Worm (Caenorhabditis elegans) whole organism, L4 larva: Measurements from ENCODE around the gene lgc-40.

ENCODE experiments used
- D1046.2 ChIP-seq: fragments of 200-800 bp; sonication (Bioruptor generic); IDR thresholded peaks from 2 replicates; pipeline ENCODE4 v1.3.6; 2022; ENCODE audit warnings: missing genetic modification characterization, missing compliant biosample characterization
- F10B5.3 ChIP-seq: sonication (generic microtip); optimal IDR thresholded peaks from 2 replicates; lab custom pipeline; 2016; ENCODE audit warnings: mild to moderate bottlenecking, missing genetic modification characterization, missing compliant biosample characterization
- F26F4.8 ChIP-seq: fragments of 200-800 bp; sonication (Bioruptor generic); conservative IDR thresholded peaks from 2 replicates; pipeline ENCODE4 v1.3.6; 2022; ENCODE audit warnings: missing genetic modification characterization, missing compliant biosample characterization
- ZK337.2 ChIP-seq: fragments of 200-800 bp; sonication (Bioruptor generic); IDR thresholded peaks from 2 replicates; pipeline ENCODE4 v1.3.6; 2022; ENCODE audit warnings: missing genetic modification reagents, missing genetic modification characterization, missing compliant biosample characterization
- aha-1 ChIP-seq: fragments of 150-350 bp; peaks from one replicate; lab custom pipeline; 2014; ENCODE audit warnings: missing biosample characterization, missing genetic modification characterization
- aly-2 ChIP-seq: sonication (generic microtip); optimal IDR thresholded peaks from 2 replicates; lab custom pipeline; 2018; ENCODE audit warnings: missing biosample characterization, missing genetic modification characterization
- ceh-62 ChIP-seq: sonication (generic microtip); optimal IDR thresholded peaks from 2 replicates; lab custom pipeline; 2017; ENCODE audit warnings: missing biosample characterization, missing genetic modification characterization
- ces-1 ChIP-seq: fragments of 150-350 bp; sonication (generic microtip); optimal IDR thresholded peaks from 4 replicates; lab custom pipeline; 2014; ENCODE audit warnings: missing biosample characterization, missing genetic modification reagents, missing genetic modification characterization
- daf-12 ChIP-seq: fragments of 150-350 bp; optimal IDR thresholded peaks from 2 replicates; lab custom pipeline; 2014; ENCODE audit warnings: missing biosample characterization, missing genetic modification reagents, missing genetic modification characterization
- daf-16 ChIP-seq, 3 experiments: sonication (generic microtip); optimal IDR thresholded peaks; 2 replicates each; lab custom pipeline; 2016 to 2017; ENCODE audit warnings: missing genetic modification characterization in 3 of 3, missing genetic modification reagents in 3 of 3, mild to moderate bottlenecking in 2 of 3, missing compliant biosample characterization in 2 of 3, missing biosample characterization in 1 of 3, moderate library complexity in 1 of 3
- daf-8 ChIP-seq: fragments of 200-800 bp; sonication (Bioruptor generic); IDR thresholded peaks from 2 replicates; pipeline ENCODE4 v1.3.6; 2022; ENCODE audit warnings: missing genetic modification characterization, missing compliant biosample characterization
- dmd-9 ChIP-seq: fragments of 200-800 bp; sonication (Bioruptor generic); IDR thresholded peaks from 2 replicates; pipeline ENCODE4 v1.3.6; 2022; ENCODE audit warnings: missing genetic modification reagents, missing genetic modification characterization, missing compliant biosample characterization
- duxl-1 ChIP-seq: sonication (generic microtip); optimal IDR thresholded peaks from 2 replicates; lab custom pipeline; 2016; ENCODE audit warnings: mild to moderate bottlenecking, missing genetic modification characterization, moderate library complexity, missing compliant biosample characterization; ENCODE audit not compliant: poor library complexity
- dve-1 ChIP-seq: sonication (generic microtip); optimal IDR thresholded peaks from 2 replicates; lab custom pipeline; 2017; ENCODE audit warnings: antibody characterized with exemption, mild to moderate bottlenecking, missing genetic modification characterization, missing compliant biosample characterization; ENCODE audit not compliant: insufficient read depth
- gei-8 ChIP-seq: fragments of 200-800 bp; sonication (Bioruptor generic); optimal IDR thresholded peaks from 2 replicates; lab custom pipeline; 2018; ENCODE audit warnings: mild to moderate bottlenecking, missing genetic modification characterization, missing compliant biosample characterization
- hlh-11 ChIP-seq: fragments of 200-800 bp; sonication (Bioruptor generic); optimal IDR thresholded peaks from 2 replicates; lab custom pipeline; 2018; ENCODE audit warnings: mild to moderate bottlenecking, missing genetic modification characterization, missing compliant biosample characterization
- hmg-1.1 ChIP-seq: fragments of 200-800 bp; sonication (Bioruptor generic); IDR thresholded peaks from 2 replicates; pipeline ENCODE4 v1.3.6; 2022; ENCODE audit warnings: missing genetic modification reagents, missing genetic modification characterization, missing compliant biosample characterization
- lim-7 ChIP-seq: fragments of 200-800 bp; sonication (Bioruptor generic); IDR thresholded peaks from 2 replicates; pipeline ENCODE4 v1.3.6; 2022; ENCODE audit warnings: missing genetic modification characterization, missing compliant biosample characterization
- lin-15B ChIP-seq: fragments of 150-350 bp; sonication (generic microtip); optimal IDR thresholded peaks from 3 replicates; lab custom pipeline; 2014; ENCODE audit warnings: missing biosample characterization, missing genetic modification characterization
- lsy-2 ChIP-seq, 2 experiments: fragments of 150-350 bp in 1 of 2; sonication (generic microtip) in 1 of 2; optimal IDR thresholded peaks; 2 replicates each; lab custom pipeline; 2014 to 2017; ENCODE audit warnings: missing biosample characterization in 2 of 2, missing genetic modification characterization in 2 of 2
- mep-1 ChIP-seq: fragments of 150-350 bp; sonication (generic microtip); optimal IDR thresholded peaks from 3 replicates; lab custom pipeline; 2014; ENCODE audit warnings: missing biosample characterization, missing genetic modification characterization
- mes-2 ChIP-seq: sonication (generic microtip); optimal IDR thresholded peaks from 2 replicates; lab custom pipeline; 2016; ENCODE audit warnings: missing genotype, mild to moderate bottlenecking, missing genetic modification characterization, missing compliant biosample characterization; ENCODE audit not compliant: poor library complexity, severe bottlenecking
- mxl-3 ChIP-seq: fragments of 200-800 bp; sonication (Bioruptor generic); optimal IDR thresholded peaks from 2 replicates; lab custom pipeline; 2018; ENCODE audit warnings: mild to moderate bottlenecking, missing genetic modification characterization, missing compliant biosample characterization
- nhr-25 ChIP-seq: sonication (generic microtip); optimal IDR thresholded peaks from 2 replicates; lab custom pipeline; 2017; ENCODE audit warnings: missing genetic modification characterization, mild to moderate bottlenecking, missing compliant biosample characterization, antibody characterized with exemption, moderate library complexity, borderline replicate concordance; ENCODE audit not compliant: insufficient read depth
- nhr-28 ChIP-seq: fragments of 150-350 bp; optimal IDR thresholded peaks from 2 replicates; lab custom pipeline; 2014; ENCODE audit warnings: missing biosample characterization, missing genetic modification characterization
- nhr-48 ChIP-seq: sonication (generic microtip); optimal IDR thresholded peaks from 2 replicates; lab custom pipeline; 2016; ENCODE audit warnings: mild to moderate bottlenecking, missing genetic modification characterization, missing compliant biosample characterization
- nhr-6 ChIP-seq: fragments of 150-350 bp; optimal IDR thresholded peaks from 2 replicates; lab custom pipeline; 2014; ENCODE audit warnings: missing biosample characterization, missing genetic modification characterization
- pha-4 ChIP-seq, 2 experiments: fragments of 150-350 bp in 1 of 2; fragments of 200-800 bp in 1 of 2; sonication (Bioruptor generic) in 1 of 2; IDR thresholded peaks in 1 of 2; optimal IDR thresholded peaks in 1 of 2; 2 replicates each; pipeline versions ENCODE4 v1.3.6 to Lab custom; 2014 to 2022; ENCODE audit warnings: missing genetic modification characterization in 2 of 2, missing genetic modification reagents in 2 of 2, missing biosample characterization in 1 of 2, missing compliant biosample characterization in 1 of 2
- rbr-2 ChIP-seq: sonication (generic microtip); optimal IDR thresholded peaks from 2 replicates; lab custom pipeline; 2016; ENCODE audit warnings: missing genotype, missing genetic modification characterization, missing compliant biosample characterization
- saeg-2 ChIP-seq: fragments of 200-800 bp; sonication (Bioruptor generic); IDR thresholded peaks from 2 replicates; pipeline ENCODE4 v1.3.6; 2022; ENCODE audit warnings: missing genetic modification reagents, missing genetic modification characterization, missing compliant biosample characterization
- spr-3 ChIP-seq: fragments of 200-800 bp; sonication (Bioruptor generic); optimal IDR thresholded peaks from 2 replicates; lab custom pipeline; 2018; ENCODE audit warnings: mild to moderate bottlenecking, missing genetic modification characterization, missing compliant biosample characterization
- tra-1 ChIP-seq: fragments of 200-800 bp; sonication (Bioruptor generic); IDR thresholded peaks from 2 replicates; pipeline ENCODE4 v1.3.6; 2022; ENCODE audit warnings: missing genetic modification reagents, missing genetic modification characterization, missing compliant biosample characterization
- vab-7 ChIP-seq: fragments of 200-800 bp; sonication (Bioruptor generic); IDR thresholded peaks from 2 replicates; pipeline ENCODE4 v1.3.6; 2022; ENCODE audit warnings: missing genetic modification reagents, missing genetic modification characterization, missing compliant biosample characterization
- ztf-11 ChIP-seq: fragments of 150-350 bp; optimal IDR thresholded peaks from 2 replicates; lab custom pipeline; 2014; ENCODE audit warnings: missing biosample characterization, missing genetic modification characterization

Gene lgc-40

ce11 chrX:2364703-2365299, 4.9 kb downstream of the lgc-40 start (continued):
- TF ChIP-seq ceh-62 (tag; lab: Kevin White, UChicago): no peak
- no peak for TF ChIP-seq F26F4.8
- TF ChIP-seq ZK337.2: peak; percentile 72
- peak; percentile 10 for TF ChIP-seq lin-15B (tag; lab: Kevin White, UChicago)
- peak; percentile 41 for TF ChIP-seq ces-1

- no peak for TF ChIP-seq daf-8 (GFP tag; lab: Robert Waterston, UW)
- no peak for TF ChIP-seq vab-7 (GFP tag; lab: Robert Waterston, UW)
- no peak for TF ChIP-seq spr-3 (GFP tag; lab: Kevin White, UChicago)
- TF ChIP-seq nhr-28 (tag; lab: Kevin White, UChicago): no peak
- TF ChIP-seq hmg-1.1 (GFP tag; lab: Robert Waterston, UW): no peak
- no peak for TF ChIP-seq pha-4 (GFP tag; IDR thresholded peaks at IDR 0.05; lab: Robert Waterston, UW)
- TF ChIP-seq pha-4 (tag; optimal IDR thresholded peaks at IDR 0.05; lab: Kevin White, UChicago): no peak
- TF ChIP-seq F10B5.3 (tag; lab: Kevin White, UChicago): no peak
- no peak for TF ChIP-seq gei-8
- no peak for TF ChIP-seq D1046.2 (GFP tag; lab: Robert Waterston, UW)
- no peak for TF ChIP-seq nhr-48 (tag; lab: Kevin White, UChicago)
- TF ChIP-seq ceh-62 (tag; lab: Kevin White, UChicago): no peak
- TF ChIP-seq saeg-2 (GFP tag; lab: Robert Waterston, UW): no peak
- TF ChIP-seq rbr-2 (tag; lab: Kevin White, UChicago): no peak
- no peak for TF ChIP-seq lim-7
- no peak for TF ChIP-seq nhr-6 (tag; lab: Kevin White, UChicago)
- no peak for TF ChIP-seq dmd-9 (GFP tag; lab: Robert Waterston, UW)
- TF ChIP-seq, all 104 proteins: peak for 0
Observed at ce11 chrX:2365890-2366289, 6.0 kb downstream of the lgc-40 start, which contains the start of gene T24D8.6. Gene T24D8.6, minus strand, starts transcription at chrX:2365990.

- peak; percentile 31 for TF ChIP-seq mes-2 (tag; lab: Kevin White, UChicago)
- TF ChIP-seq nhr-25 (tag; lab: Kevin White, UChicago): peak; percentile 74
- no peak for TF ChIP-seq F26F4.8
- peak; percentile 42 for TF ChIP-seq mep-1 (tag; lab: Kevin White, UChicago)
- no peak for TF ChIP-seq daf-12
- TF ChIP-seq lsy-2 (tag; optimal IDR thresholded peaks at IDR 0.05; lab: Kevin White, UChicago): peak in 1 of 2 experiments; percentile 15
- TF ChIP-seq ztf-11 (tag; lab: Kevin White, UChicago): no peak
- peak; percentile 4 for TF ChIP-seq rbr-2 (tag; lab: Kevin White, UChicago)
- TF ChIP-seq aly-2: no peak
- TF ChIP-seq hlh-11 (tag; lab: Kevin White, UChicago): peak; percentile 32
- TF ChIP-seq nhr-28 (tag; lab: Kevin White, UChicago): peak; percentile 42
- no peak for TF ChIP-seq daf-16 (GFP tag; optimal IDR thresholded peaks at IDR 0.05; lab: Kevin White, UChicago)
- TF ChIP-seq daf-16 (tag; optimal IDR thresholded peaks at IDR 0.05; lab: Kevin White, UChicago): peak; percentile 3
- TF ChIP-seq mxl-3 (GFP tag; lab: Kevin White, UChicago): peak; percentile 24
- TF ChIP-seq aha-1 (tag; lab: Kevin White, UChicago): peak; percentile 84
- no peak for TF ChIP-seq duxl-1 (tag; lab: Kevin White, UChicago)
- TF ChIP-seq tra-1 (GFP tag; lab: Robert Waterston, UW): 0 out of 2 replicates have a peak, but pooled peaks have one; percentile 5
- peak; percentile 30 for TF ChIP-seq dve-1
Observed at ce11 chrX:2368042-2368814, 8.3 kb downstream of the lgc-40 start.
